Worm (Caenorhabditis elegans): ENCODE data around the gene C09B9.85.
"Not testable (repeated sequence)": the region's sequence is repeated elsewhere in the genome, so short reads cannot be mapped to it uniquely, and the experiment has no call there.

DNA sequence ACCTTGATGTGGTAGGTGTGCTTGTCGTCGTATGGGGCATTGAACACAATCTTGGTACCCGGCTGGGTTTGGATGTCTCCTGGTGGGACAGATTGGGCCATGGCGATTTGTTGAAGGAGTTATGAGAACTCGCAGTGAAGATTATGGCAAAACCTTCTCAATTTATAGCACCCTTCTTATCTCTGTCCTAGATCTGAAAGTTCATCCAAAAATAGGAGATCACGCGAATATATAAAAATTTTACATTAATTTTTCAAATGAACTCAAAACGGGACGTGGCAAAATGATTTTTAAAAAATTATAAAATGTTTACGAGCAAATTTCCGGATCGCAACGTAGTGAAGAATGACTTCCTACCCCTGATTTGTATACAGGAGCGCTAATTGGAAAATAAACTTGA is 39.4 kb upstream of the C09B9.85 start, which contains the start of gene msp-53:
- TF ChIP-seq nhr-28 (tag; optimal IDR thresholded peaks at IDR 0.05); elt-3 (tag; optimal IDR thresholded peaks at IDR 0.05); ztf-11 (tag; optimal IDR thresholded peaks at IDR 0.05); lsy-2 (tag; optimal IDR thresholded peaks at IDR 0.05); ham-2 (GFP tag; optimal IDR thresholded peaks at IDR 0.05); lin-13 (tag; optimal IDR thresholded peaks at IDR 0.05): not testable (repeated sequence)

Measured in whole organism, mixed stage, embryonic.